Fruit fly (Drosophila melanogaster) whole organism, embryonic: ENCODE data around the gene saturn.

ENCODE experiments used
- Asciz ChIP-seq: fragments of 200-800 bp; sonication (Bioruptor generic); optimal IDR thresholded peaks from 2 replicates; lab custom pipeline; 2017; ENCODE audit warnings: missing biosample characterization, mild to moderate bottlenecking, missing genetic modification characterization, missing genetic modification reagents
- CG10321 ChIP-seq: fragments of 200-800 bp; sonication (Bioruptor generic); IDR thresholded peaks from 2 replicates; pipeline ENCODE4 v1.3.6; 2022; ENCODE audit warnings: missing biosample characterization, missing genetic modification characterization
- CG10431 ChIP-seq: fragments of 200-800 bp; sonication (Bioruptor generic); optimal IDR thresholded peaks from 3 replicates; lab custom pipeline; 2018; ENCODE audit warnings: missing biosample characterization, mild to moderate bottlenecking, missing genetic modification characterization
- CG11247 ChIP-seq: fragments of 200-800 bp; sonication (Bioruptor generic); IDR thresholded peaks from 2 replicates; pipeline ENCODE4 v1.3.6; 2022; ENCODE audit warnings: missing biosample characterization, missing genetic modification characterization
- CG12155 ChIP-seq: fragments of 200-800 bp; sonication (Bioruptor generic); optimal IDR thresholded peaks from 3 replicates; lab custom pipeline; 2016; ENCODE audit warnings: missing biosample characterization, missing genetic modification characterization
- CG12659 ChIP-seq: fragments of 200-800 bp; sonication (Bioruptor generic); optimal IDR thresholded peaks from 3 replicates; lab custom pipeline; 2017; ENCODE audit warnings: mild to moderate bottlenecking, missing biosample characterization, missing genetic modification reagents, missing genetic modification characterization
- CG16779 ChIP-seq: fragments of 200-800 bp; sonication (Bioruptor generic); IDR thresholded peaks from 2 replicates; pipeline ENCODE4 v1.3.6; 2022; ENCODE audit warnings: missing biosample characterization, missing genetic modification characterization
- CG2199 ChIP-seq: fragments of 200-800 bp; sonication (Bioruptor generic); IDR thresholded peaks from 3 replicates; pipeline ENCODE4 v1.3.6; 2022; ENCODE audit warnings: missing biosample characterization, missing genetic modification characterization
- CG30403 ChIP-seq: fragments of 200-800 bp; sonication (Bioruptor generic); optimal IDR thresholded peaks from 3 replicates; lab custom pipeline; 2016; ENCODE audit warnings: missing biosample characterization, missing genetic modification characterization
- CG32532 ChIP-seq: fragments of 200-800 bp; sonication (Bioruptor generic); IDR thresholded peaks from 2 replicates; pipeline ENCODE4 v1.3.6; 2022; ENCODE audit warnings: missing biosample characterization, missing genetic modification characterization
- CG34376 ChIP-seq: fragments of 200-800 bp; sonication (Bioruptor generic); optimal IDR thresholded peaks from 2 replicates; lab custom pipeline; 2018; ENCODE audit warnings: missing biosample characterization, mild to moderate bottlenecking, missing genetic modification characterization
- CG4424 ChIP-seq: fragments of 200-800 bp; sonication (Bioruptor generic); optimal IDR thresholded peaks from 3 replicates; lab custom pipeline; 2016; ENCODE audit warnings: missing biosample characterization, missing genetic modification characterization
- CG6175 ChIP-seq: fragments of 200-800 bp; sonication (Bioruptor generic); IDR thresholded peaks from 3 replicates; pipeline ENCODE4 v1.3.6; 2022; ENCODE audit warnings: missing biosample characterization, missing genetic modification characterization
- CG7271 ChIP-seq: fragments of 200-800 bp; sonication (Bioruptor generic); optimal IDR thresholded peaks from 2 replicates; lab custom pipeline; 2018; ENCODE audit warnings: missing biosample characterization, mild to moderate bottlenecking, missing genetic modification characterization, moderate library complexity
- CG9215 ChIP-seq: fragments of 200-800 bp; sonication (Bioruptor generic); IDR thresholded peaks from 2 replicates; pipeline ENCODE4 v1.3.6; 2022; ENCODE audit warnings: missing biosample characterization, missing genetic modification characterization
- CG9609 ChIP-seq: fragments of 200-800 bp; sonication (Bioruptor generic); optimal IDR thresholded peaks from 3 replicates; lab custom pipeline; 2016; ENCODE audit warnings: missing biosample characterization, missing genetic modification characterization
- CrebB ChIP-seq: fragments of 200-800 bp; sonication (Bioruptor generic); optimal IDR thresholded peaks from 3 replicates; lab custom pipeline; 2018; ENCODE audit warnings: missing biosample characterization, mild to moderate bottlenecking, missing genetic modification characterization
- Dip3 ChIP-seq: fragments of 200-800 bp; sonication (Bioruptor generic); optimal IDR thresholded peaks from 3 replicates; lab custom pipeline; 2016; ENCODE audit warnings: missing biosample characterization, missing genetic modification characterization
- Gsc ChIP-seq: fragments of 200-800 bp; sonication (Bioruptor generic); IDR thresholded peaks from 2 replicates; pipeline ENCODE4 v1.3.6; 2022; ENCODE audit warnings: missing biosample characterization, missing genetic modification characterization
- Gug ChIP-seq: fragments of 200-800 bp; sonication (Bioruptor generic); IDR thresholded peaks from 4 replicates; pipeline ENCODE4 v1.3.6; 2022; ENCODE audit warnings: missing biosample characterization, missing genetic modification characterization
- HLHmδ ChIP-seq: fragments of 200-800 bp; sonication (Bioruptor generic); optimal IDR thresholded peaks from 2 replicates; lab custom pipeline; 2018; ENCODE audit warnings: missing biosample characterization, mild to moderate bottlenecking, missing genetic modification characterization, moderate library complexity
- HmgZ ChIP-seq: fragments of 200-800 bp; sonication (Bioruptor generic); optimal IDR thresholded peaks from 2 replicates; lab custom pipeline; 2018; ENCODE audit warnings: missing biosample characterization, mild to moderate bottlenecking, missing genetic modification characterization
- Lim3 ChIP-seq: fragments of 200-800 bp; sonication (Bioruptor generic); IDR thresholded peaks from 2 replicates; pipeline ENCODE4 v1.3.6; 2022; ENCODE audit warnings: missing biosample characterization, missing genetic modification characterization
- Mad ChIP-seq: fragments of 200-800 bp; sonication (Bioruptor generic); optimal IDR thresholded peaks from 2 replicates; lab custom pipeline; 2016; ENCODE audit warnings: missing biosample characterization, missing genetic modification characterization
- Max ChIP-seq: fragments of 200-800 bp; sonication (Bioruptor generic); optimal IDR thresholded peaks from 2 replicates; lab custom pipeline; 2016; ENCODE audit warnings: missing biosample characterization, mild to moderate bottlenecking, missing genetic modification characterization
- NFAT ChIP-seq: fragments of 200-800 bp; sonication (Bioruptor generic); IDR thresholded peaks from 2 replicates; pipeline ENCODE4 v1.3.6; 2022; ENCODE audit warnings: missing biosample characterization, missing genetic modification characterization
- Opbp ChIP-seq: fragments of 200-800 bp; sonication (Bioruptor generic); IDR thresholded peaks from 3 replicates; pipeline ENCODE4 v1.3.6; 2022; ENCODE audit warnings: missing biosample characterization, missing genetic modification characterization; ENCODE audit not compliant: partially characterized antibody
- ab ChIP-seq: fragments of 200-800 bp; sonication (Bioruptor generic); optimal IDR thresholded peaks from 2 replicates; lab custom pipeline; 2016; ENCODE audit warnings: missing biosample characterization, missing genetic modification characterization
- ac ChIP-seq: fragments of 200-800 bp; sonication (Bioruptor generic); optimal IDR thresholded peaks from 3 replicates; lab custom pipeline; 2017; ENCODE audit warnings: missing biosample characterization, mild to moderate bottlenecking, missing genetic modification characterization
- al ChIP-seq: fragments of 200-800 bp; sonication (Bioruptor generic); IDR thresholded peaks from 2 replicates; pipeline ENCODE4 v1.3.6; 2022; ENCODE audit warnings: missing biosample characterization, missing genetic modification characterization
- bab2 ChIP-seq: fragments of 200-800 bp; sonication (Bioruptor generic); optimal IDR thresholded peaks from 2 replicates; lab custom pipeline; 2016; ENCODE audit warnings: missing biosample characterization, missing genetic modification characterization
- cad ChIP-seq: fragments of >200 bp; optimal IDR thresholded peaks from 2 replicates; lab custom pipeline; 2017; ENCODE audit warnings: missing biosample characterization, missing genetic modification characterization
- da ChIP-seq: fragments of 200-800 bp; sonication (Bioruptor generic); optimal IDR thresholded peaks from 2 replicates; lab custom pipeline; 2016; ENCODE audit warnings: missing biosample characterization, missing genetic modification characterization
- gce ChIP-seq: fragments of 200-800 bp; sonication (Bioruptor generic); IDR thresholded peaks from 3 replicates; pipeline ENCODE4 v1.3.6; 2022; ENCODE audit warnings: missing biosample characterization, missing genetic modification characterization
- grn ChIP-seq: fragments of 200-800 bp; sonication (Bioruptor generic); optimal IDR thresholded peaks from 3 replicates; lab custom pipeline; 2017; ENCODE audit warnings: missing biosample characterization, missing genetic modification characterization
- odd ChIP-seq: fragments of 200-800 bp; sonication (Bioruptor generic); optimal IDR thresholded peaks from 2 replicates; lab custom pipeline; 2017; ENCODE audit warnings: missing biosample characterization, mild to moderate bottlenecking, missing genetic modification characterization
- pb ChIP-seq: fragments of 200-800 bp; sonication (Bioruptor generic); optimal IDR thresholded peaks from 3 replicates; lab custom pipeline; 2016; ENCODE audit warnings: missing biosample characterization, missing genetic modification characterization
- pros ChIP-seq: fragments of 200-800 bp; sonication (Bioruptor generic); optimal IDR thresholded peaks from 3 replicates; lab custom pipeline; 2019; ENCODE audit warnings: missing biosample characterization, mild to moderate bottlenecking, missing genetic modification characterization, moderate library complexity
- scrt ChIP-seq: fragments of 200-800 bp; sonication (Bioruptor generic); optimal IDR thresholded peaks from 2 replicates; lab custom pipeline; 2018; ENCODE audit warnings: missing biosample characterization, mild to moderate bottlenecking, missing genetic modification characterization, moderate library complexity
- sens-2 ChIP-seq: fragments of 200-800 bp; sonication (Bioruptor generic); IDR thresholded peaks from 2 replicates; pipeline ENCODE4 v1.3.6; 2022; ENCODE audit warnings: missing biosample characterization, missing genetic modification characterization
- slp2 ChIP-seq: fragments of 200-800 bp; sonication (Bioruptor generic); optimal IDR thresholded peaks from 2 replicates; lab custom pipeline; 2016; ENCODE audit warnings: missing biosample characterization, missing genetic modification characterization
- sr ChIP-seq: fragments of 200-800 bp; sonication (Bioruptor generic); IDR thresholded peaks from 3 replicates; pipeline ENCODE4 v1.3.6; 2022; ENCODE audit warnings: missing biosample characterization, missing genetic modification characterization
- tll ChIP-seq, 2 experiments: fragments of 200-800 bp in 1 of 2; fragments of >200 bp in 1 of 2; sonication (Bioruptor generic) in 1 of 2; optimal IDR thresholded peaks; 2 replicates each; lab custom pipeline; 2017 to 2019; ENCODE audit warnings: missing biosample characterization in 2 of 2, missing genetic modification characterization in 2 of 2, mild to moderate bottlenecking in 1 of 2, moderate library complexity in 1 of 2
- unpg ChIP-seq: fragments of 200-800 bp; sonication (Bioruptor generic); optimal IDR thresholded peaks from 3 replicates; lab custom pipeline; 2018; ENCODE audit warnings: missing biosample characterization, mild to moderate bottlenecking, missing genetic modification characterization, moderate library complexity
- usp ChIP-seq: fragments of >200 bp; optimal IDR thresholded peaks from 2 replicates; lab custom pipeline; 2017; ENCODE audit warnings: missing biosample characterization, missing genetic modification characterization
- wor ChIP-seq: fragments of 200-800 bp; sonication (Bioruptor generic); IDR thresholded peaks from 2 replicates; pipeline ENCODE4 v1.3.6; 2022; ENCODE audit warnings: missing biosample characterization, missing genetic modification characterization
- zen ChIP-seq: fragments of 200-800 bp; sonication (Bioruptor generic); optimal IDR thresholded peaks from 3 replicates; lab custom pipeline; 2018; ENCODE audit warnings: missing biosample characterization, mild to moderate bottlenecking, missing genetic modification characterization, moderate library complexity

The saturn gene

dm6 chr3L:14178520-14178919, 24.6 kb upstream of the saturn start, which contains the start of gene D:
Gene D (minus strand): TSS chr3L:14178620.
- TF ChIP-seq NFAT (GFP tag; lab: Robert Waterston, UW) (no peak), CrebB (no peak), ab (GFP tag; lab: Kevin White, UChicago) (no peak), CG4424 (no peak), CG16779 (no peak), CG12659 (GFP tag; lab: Kevin White, UChicago) (no peak), Mad (GFP tag; lab: Kevin White, UChicago) (no peak), CG32532 (GFP tag; lab: Robert Waterston, UW) (no peak), CG6175 (GFP tag; lab: Robert Waterston, UW) (no peak), sr (no peak), CG34376 (GFP tag; lab: Kevin White, UChicago) (no peak), HmgZ (no peak)

dm6 chr3L:14185049-14185448, 18.1 kb upstream of the saturn start:
- 0 out of 2 replicates have a peak, but pooled peaks have one; percentile 24 for TF ChIP-seq CG10321 (GFP tag; lab: Robert Waterston, UW)
- TF ChIP-seq CG7271 (tag; lab: Kevin White, UChicago): peak; percentile 86
- TF ChIP-seq tll (GFP tag; optimal IDR thresholded peaks at IDR 0.05; lab: Kevin White, UChicago): peak in 1 of 2 experiments; percentile 93
- TF ChIP-seq HLHmδ (GFP tag; lab: Kevin White, UChicago): no peak
- TF ChIP-seq cad (GFP tag; lab: Kevin White, UChicago): peak; percentile 96
- TF ChIP-seq Opbp (GFP tag; lab: Robert Waterston, UW): no peak
- peak; percentile 92 for TF ChIP-seq zen (tag; lab: Kevin White, UChicago)

dm6 chr3L:14189431-14189830, 13.7 kb upstream of the saturn start, which contains the start of gene nan:
Gene nan (minus strand): TSS chr3L:14189648.
- TF ChIP-seq grn (GFP tag; lab: Kevin White, UChicago) (peak; percentile 44), Asciz (no peak), ac (GFP tag; lab: Kevin White, UChicago) (peak; percentile 25), scrt (GFP tag; lab: Kevin White, UChicago) (peak; percentile 87), pb (no peak)

- TF ChIP-seq Gsc (GFP tag; lab: Robert Waterston, UW) (no peak), CG2199 (GFP tag; lab: Robert Waterston, UW) (peak; percentile 50; the same call in 1 of the 3 replicates), da (GFP tag; lab: Kevin White, UChicago) (no peak), gce (GFP tag; lab: Robert Waterston, UW) (0 out of 3 replicates have a peak, but pooled peaks have one; percentile 61), CG12155 (GFP tag; lab: Kevin White, UChicago) (no peak), unpg (GFP tag; lab: Kevin White, UChicago) (no peak), pros (no peak), odd (no peak), al (peak; percentile 36; the same call in 1 of the 2 replicates), CG30403 (GFP tag; lab: Kevin White, UChicago) (no peak), slp2 (GFP tag; lab: Kevin White, UChicago) (no peak), Dip3 (GFP tag; lab: Kevin White, UChicago) (peak; percentile 37), Max (GFP tag; lab: Kevin White, UChicago) (peak; percentile 50), usp (GFP tag; lab: Kevin White, UChicago) (no peak), CG10431 (GFP tag; lab: Kevin White, UChicago) (no peak), CG11247 (GFP tag; lab: Robert Waterston, UW) (peak; percentile 64; the same call in 1 of the 2 replicates), bab2 (GFP tag; lab: Kevin White, UChicago) (peak; percentile 4), CG9609 (GFP tag; lab: Kevin White, UChicago) (peak; percentile 2), ab (GFP tag; lab: Kevin White, UChicago) (no peak), CG9215 (GFP tag; lab: Robert Waterston, UW) (no peak), sens-2 (GFP tag; lab: Robert Waterston, UW) (no peak; the same call in 1 of the 2 replicates), Lim3 (GFP tag; lab: Robert Waterston, UW) (no peak), wor (GFP tag; lab: Robert Waterston, UW) (0 out of 2 replicates have a peak, but pooled peaks have one; percentile 23), Gug (GFP tag; lab: Robert Waterston, UW) (peak; percentile 25; the same call in 1 of the 4 replicates)
These were observed 13.0 kb upstream of the saturn start for dm6 chr3L:14189957-14190624.
